Fruit fly (Drosophila melanogaster): Measurements from ENCODE around the gene Atg4b.
A peak's percentile ranks its signal among the peaks of the same experiment; 100 is the strongest.

Atg4b gene

DNA sequence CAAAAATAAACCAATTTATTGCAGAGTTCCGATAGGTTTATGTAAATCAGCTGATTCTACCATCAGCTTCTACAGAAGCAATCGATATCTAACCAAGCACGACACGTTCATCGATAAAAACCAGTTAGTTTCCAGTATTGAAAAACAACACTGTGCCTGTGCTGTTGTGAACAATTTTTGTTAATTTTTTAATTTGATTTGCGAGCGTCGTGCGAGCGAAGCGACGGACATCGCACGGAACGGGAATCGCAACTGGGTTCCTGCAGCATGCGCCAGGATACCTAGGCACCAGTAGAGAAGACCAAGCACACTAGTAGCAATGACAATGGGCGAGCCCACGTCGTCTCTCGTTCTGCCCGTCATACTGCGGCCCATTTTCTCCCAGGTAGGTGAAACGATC, 15.1 kb upstream of the Atg4b start, which contains the start of the genes Ccm3 and CG6136 (continued):
- no peak for TF ChIP-seq CG5180 (GFP tag; optimal IDR thresholded peaks at IDR 0.05)
- TF ChIP-seq Sry-β (GFP tag; optimal IDR thresholded peaks at IDR 0.05), result no peak
- TF ChIP-seq Gug (GFP tag; IDR thresholded peaks at IDR 0.05), result no peak
- TF ChIP-seq H15 (GFP tag; IDR thresholded peaks at IDR 0.05), result peak; percentile 40; the same call in 1 of the 3 replicates
- TF ChIP-seq sd (tag; optimal IDR thresholded peaks at IDR 0.05), result no peak
- TF ChIP-seq prd (optimal IDR thresholded peaks at IDR 0.05), result no peak
- peak; percentile 52; the same call in 1 of the 3 replicates for TF ChIP-seq prd (GFP tag; IDR thresholded peaks at IDR 0.05)
- TF ChIP-seq grau (tag; optimal IDR thresholded peaks at IDR 0.05), result peak; percentile 54
- peak; percentile 89 for TF ChIP-seq YL-1 (GFP tag; optimal IDR thresholded peaks at IDR 0.05)
- peak; percentile 6 for TF ChIP-seq CG7271 (tag; optimal IDR thresholded peaks at IDR 0.05)
- no peak for TF ChIP-seq Dfd (GFP tag; optimal IDR thresholded peaks at IDR 0.05)
- TF ChIP-seq schlank (tag; optimal IDR thresholded peaks at IDR 0.05), result no peak
- no peak for TF ChIP-seq D19A (tag; optimal IDR thresholded peaks at IDR 0.05)
- TF ChIP-seq caup (GFP tag; optimal IDR thresholded peaks at IDR 0.05; ENCODE audit: severe bottlenecking), result peak; percentile 69
- TF ChIP-seq CG14014 (GFP tag; IDR thresholded peaks at IDR 0.05), result peak; percentile 65; the same call in 1 of the 2 replicates
- TF ChIP-seq CG1024 (GFP tag; IDR thresholded peaks at IDR 0.05), result no peak
- no peak for TF ChIP-seq CG4707 (GFP tag; optimal IDR thresholded peaks at IDR 0.05)
- peak; percentile 25 for TF ChIP-seq phol (tag; optimal IDR thresholded peaks at IDR 0.05)
- TF ChIP-seq CG42726 (GFP tag; IDR thresholded peaks at IDR 0.05; ENCODE audit: partially characterized antibody), result peak; percentile 89; the same call in 1 of the 2 replicates
- TF ChIP-seq kni (GFP tag; optimal IDR thresholded peaks at IDR 0.05), result no peak
- no peak for TF ChIP-seq pan (optimal IDR thresholded peaks at IDR 0.05)
- TF ChIP-seq pan (GFP tag; optimal IDR thresholded peaks at IDR 0.05 in 1 of 2, IDR thresholded peaks at IDR 0.05 in 1 of 2), result no peak
- TF ChIP-seq CG7928 (GFP tag; optimal IDR thresholded peaks at IDR 0.05), result peak; percentile 27
- TF ChIP-seq CG10462 (GFP tag; optimal IDR thresholded peaks at IDR 0.05), result no peak
- TF ChIP-seq CG18476 (GFP tag; optimal IDR thresholded peaks at IDR 0.05), result no peak
- no peak for TF ChIP-seq wek (GFP tag; optimal IDR thresholded peaks at IDR 0.05)
- TF ChIP-seq unc-4 (GFP tag; IDR thresholded peaks at IDR 0.05; ENCODE audit: partially characterized antibody), result peak; percentile 92
- TF ChIP-seq HLHmδ (GFP tag; optimal IDR thresholded peaks at IDR 0.05), result no peak
- no peak for TF ChIP-seq so (GFP tag; IDR thresholded peaks at IDR 0.05)
- TF ChIP-seq gem (tag; optimal IDR thresholded peaks at IDR 0.05), result no peak
- TF ChIP-seq Camta (GFP tag; optimal IDR thresholded peaks at IDR 0.05), result no peak
- peak; percentile 78 for TF ChIP-seq gro (GFP tag; optimal IDR thresholded peaks at IDR 0.05)
- TF ChIP-seq nau (GFP tag; optimal IDR thresholded peaks at IDR 0.05), result no peak
- TF ChIP-seq CG11398 (GFP tag; optimal IDR thresholded peaks at IDR 0.05), result no peak
- TF ChIP-seq ssp (GFP tag; IDR thresholded peaks at IDR 0.05), result no peak
- TF ChIP-seq Dip2 (GFP tag; IDR thresholded peaks at IDR 0.05), result no peak
- peak; percentile 42 for TF ChIP-seq Fer3 (tag; optimal IDR thresholded peaks at IDR 0.05)
- no peak for TF ChIP-seq CG4328 (GFP tag; optimal IDR thresholded peaks at IDR 0.05)
- TF ChIP-seq CG8281 (tag; optimal IDR thresholded peaks at IDR 0.05), result no peak
- no peak for TF ChIP-seq gt (GFP tag; IDR thresholded peaks at IDR 0.05)
- TF ChIP-seq CG2199 (GFP tag; IDR thresholded peaks at IDR 0.05), result no peak
- TF ChIP-seq knrl (GFP tag; IDR thresholded peaks at IDR 0.05; ENCODE audit: partially characterized antibody), result peak; percentile 89
- TF ChIP-seq CG32767 (GFP tag; IDR thresholded peaks at IDR 0.05), result no peak
- no peak for TF ChIP-seq fu2 (GFP tag; optimal IDR thresholded peaks at IDR 0.05)
- no peak for TF ChIP-seq CG17912 (GFP tag; optimal IDR thresholded peaks at IDR 0.05)
- TF ChIP-seq BEAF-32 (GFP tag; optimal IDR thresholded peaks at IDR 0.05), result peak; percentile 89
- TF ChIP-seq CG16815 (GFP tag; optimal IDR thresholded peaks at IDR 0.05), result no peak
- TF ChIP-seq CG8388 (GFP tag; optimal IDR thresholded peaks at IDR 0.05), result no peak
- 0 out of 2 replicates have a peak, but pooled peaks have one; percentile 20 for TF ChIP-seq Drgx (GFP tag; IDR thresholded peaks at IDR 0.05)
- TF ChIP-seq CG8089 (GFP tag; optimal IDR thresholded peaks at IDR 0.05), result no peak
- TF ChIP-seq CG6272 (GFP tag; IDR thresholded peaks at IDR 0.05), result 0 out of 2 replicates have a peak, but pooled peaks have one; percentile 10
